Worm (Caenorhabditis elegans): Measurements from ENCODE around the gene nhr-264.

DNA sequence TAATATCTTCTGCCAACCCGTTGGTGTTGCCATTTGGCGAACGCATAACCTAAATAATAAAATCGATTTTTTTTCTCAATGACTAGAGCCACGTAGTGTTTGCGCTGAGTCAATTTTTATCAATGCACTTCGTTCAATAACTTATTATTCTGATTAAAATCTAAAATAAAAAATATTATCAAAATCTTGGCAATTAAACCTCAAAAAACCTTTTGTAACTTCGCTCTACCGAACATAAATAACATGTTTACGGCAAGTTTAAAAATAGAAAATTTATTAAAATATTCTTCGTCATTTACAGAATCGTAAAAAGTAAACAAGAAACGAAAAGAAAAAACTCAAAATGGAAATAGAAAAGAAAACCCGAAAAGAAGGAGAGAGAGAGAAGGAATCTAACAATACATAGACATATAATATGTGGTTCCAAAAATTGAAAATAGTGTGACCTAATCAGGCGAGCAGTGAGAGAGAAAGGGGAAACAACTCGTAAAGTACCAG lies 49.4 kb upstream of the nhr-264 start, which contains the start of gene pigc-1:
- no peak for TF ChIP-seq unc-39 (tag; optimal IDR thresholded peaks at IDR 0.05)
- TF ChIP-seq nhr-77 (tag; optimal IDR thresholded peaks at IDR 0.05), result peak; percentile 31
- no peak for TF ChIP-seq lin-39 (tag; optimal IDR thresholded peaks at IDR 0.05)
- TF ChIP-seq ama-1 (optimal IDR thresholded peaks at IDR 0.05), result no peak
- TF ChIP-seq unc-62 (GFP tag; optimal IDR thresholded peaks at IDR 0.05 in 1 of 2), result no peak
- no peak for TF ChIP-seq unc-62 (tag; optimal IDR thresholded peaks at IDR 0.05)
- no peak for TF ChIP-seq arid-1 (GFP tag; conservative IDR thresholded peaks at IDR 0.05)
- TF ChIP-seq nhr-10 (tag; optimal IDR thresholded peaks at IDR 0.05), result no peak
- no peak for TF ChIP-seq nhr-237 (tag; optimal IDR thresholded peaks at IDR 0.05)
- no peak for TF ChIP-seq ces-1 (GFP tag; optimal IDR thresholded peaks at IDR 0.05)
- TF ChIP-seq aly-2 (tag; optimal IDR thresholded peaks at IDR 0.05), result no peak
- TF ChIP-seq ztf-11 (tag; optimal IDR thresholded peaks at IDR 0.05), result no peak
- TF ChIP-seq daf-12 (tag; optimal IDR thresholded peaks at IDR 0.05), result no peak
